Fruit fly (Drosophila melanogaster) whole organism, embryonic: Measurements from ENCODE around the gene CG10333.

Source experiments
- BtbVII ChIP-seq: fragments of 200-800 bp; sonication (Bioruptor generic); optimal IDR thresholded peaks from 3 replicates; lab custom pipeline; 2017; ENCODE audit warnings: missing biosample characterization, mild to moderate bottlenecking, missing genetic modification characterization
- CG11093 ChIP-seq: fragments of 200-800 bp; sonication (Bioruptor generic); IDR thresholded peaks from 3 replicates; pipeline ENCODE4 v1.3.6; 2022; ENCODE audit warnings: missing biosample characterization, missing genetic modification characterization
- CG11504 ChIP-seq: fragments of 200-800 bp; sonication (Bioruptor generic); optimal IDR thresholded peaks from 3 replicates; lab custom pipeline; 2019; ENCODE audit warnings: missing biosample characterization, mild to moderate bottlenecking, missing genetic modification characterization, moderate library complexity
- CG12219 ChIP-seq: fragments of 200-800 bp; sonication (Bioruptor generic); optimal IDR thresholded peaks from 3 replicates; lab custom pipeline; 2018; ENCODE audit warnings: missing biosample characterization, mild to moderate bottlenecking, missing genetic modification characterization
- CG1233 ChIP-seq: fragments of 200-800 bp; sonication (Bioruptor generic); optimal IDR thresholded peaks from 4 replicates; lab custom pipeline; 2018; ENCODE audit warnings: missing biosample characterization, mild to moderate bottlenecking, missing genetic modification characterization
- CG13624 ChIP-seq: fragments of 200-800 bp; sonication (Bioruptor generic); optimal IDR thresholded peaks from 2 replicates; lab custom pipeline; 2016; ENCODE audit warnings: missing biosample characterization, missing genetic modification characterization
- CG17361 ChIP-seq: fragments of 200-800 bp; sonication (Bioruptor generic); IDR thresholded peaks from 3 replicates; pipeline ENCODE4 v1.3.6; 2022; ENCODE audit warnings: missing biosample characterization, missing genetic modification characterization
- CG17612 ChIP-seq: fragments of 200-800 bp; sonication (Bioruptor generic); IDR thresholded peaks from 2 replicates; pipeline ENCODE4 v1.3.6; 2022; ENCODE audit warnings: missing biosample characterization, missing genetic modification characterization
- CG2202 ChIP-seq: fragments of 200-800 bp; sonication (Bioruptor generic); optimal IDR thresholded peaks from 2 replicates; lab custom pipeline; 2018; ENCODE audit warnings: missing biosample characterization, mild to moderate bottlenecking, missing genetic modification characterization
- CG2875 ChIP-seq: fragments of 200-800 bp; sonication (Bioruptor generic); optimal IDR thresholded peaks from 2 replicates; lab custom pipeline; 2017; ENCODE audit warnings: missing biosample characterization, mild to moderate bottlenecking, missing genetic modification characterization, missing genetic modification reagents
- CG2889 ChIP-seq: fragments of 200-800 bp; sonication (Bioruptor generic); IDR thresholded peaks from 3 replicates; pipeline ENCODE4 v1.3.6; 2022; ENCODE audit warnings: missing biosample characterization, missing genetic modification characterization
- CG3281 ChIP-seq: fragments of 200-800 bp; sonication (Bioruptor generic); optimal IDR thresholded peaks from 3 replicates; lab custom pipeline; 2017; ENCODE audit warnings: missing biosample characterization, mild to moderate bottlenecking, missing genetic modification characterization
- CG43689 ChIP-seq: fragments of 200-800 bp; sonication (Bioruptor generic); IDR thresholded peaks from 2 replicates; pipeline ENCODE4 v1.3.6; 2022; ENCODE audit warnings: missing biosample characterization, missing genetic modification characterization
- CG6683 ChIP-seq: fragments of 200-800 bp; sonication (Bioruptor generic); optimal IDR thresholded peaks from 2 replicates; lab custom pipeline; 2017; ENCODE audit warnings: missing biosample characterization, mild to moderate bottlenecking, missing genetic modification characterization, missing genetic modification reagents
- CG6791 ChIP-seq: fragments of 200-800 bp; sonication (Bioruptor generic); IDR thresholded peaks from 3 replicates; pipeline ENCODE4 v1.3.6; 2022; ENCODE audit warnings: missing biosample characterization, missing genetic modification characterization; ENCODE audit not compliant: partially characterized antibody
- CG7987 ChIP-seq: fragments of 200-800 bp; sonication (Bioruptor generic); optimal IDR thresholded peaks from 2 replicates; lab custom pipeline; 2018; ENCODE audit warnings: missing biosample characterization, mild to moderate bottlenecking, missing genetic modification characterization, moderate library complexity
- Camta ChIP-seq: fragments of 200-800 bp; sonication (Bioruptor generic); optimal IDR thresholded peaks from 2 replicates; lab custom pipeline; 2016; ENCODE audit warnings: missing biosample characterization, missing genetic modification characterization
- CrebB ChIP-seq: fragments of 200-800 bp; sonication (Bioruptor generic); optimal IDR thresholded peaks from 3 replicates; lab custom pipeline; 2018; ENCODE audit warnings: missing biosample characterization, mild to moderate bottlenecking, missing genetic modification characterization
- D19A ChIP-seq: fragments of 200-800 bp; optimal IDR thresholded peaks from 3 replicates; lab custom pipeline; 2019; ENCODE audit warnings: missing biosample characterization, mild to moderate bottlenecking, missing genetic modification characterization, moderate library complexity
- Dip3 ChIP-seq: fragments of 200-800 bp; sonication (Bioruptor generic); optimal IDR thresholded peaks from 3 replicates; lab custom pipeline; 2016; ENCODE audit warnings: missing biosample characterization, missing genetic modification characterization
- Dll ChIP-seq: fragments of 200-800 bp; sonication (Bioruptor generic); IDR thresholded peaks from 4 replicates; pipeline ENCODE4 v1.3.6; 2022; ENCODE audit warnings: missing biosample characterization, missing genetic modification characterization; ENCODE audit not compliant: partially characterized antibody
- Dp ChIP-seq: fragments of 200-800 bp; sonication (Bioruptor generic); optimal IDR thresholded peaks from 2 replicates; lab custom pipeline; 2018; ENCODE audit warnings: missing biosample characterization, mild to moderate bottlenecking, missing genetic modification characterization, moderate library complexity
- Eip74EF ChIP-seq, 2 experiments: fragments of 200-800 bp in 1 of 2; fragments of >200 bp in 1 of 2; sonication (Bioruptor generic) in 1 of 2; optimal IDR thresholded peaks; 2 replicates each; lab custom pipeline; 2017 to 2019; ENCODE audit warnings: missing biosample characterization in 2 of 2, missing genetic modification characterization in 2 of 2, mild to moderate bottlenecking in 1 of 2, moderate library complexity in 1 of 2
- Jarid2 ChIP-seq: fragments of 200-800 bp; sonication (Bioruptor generic); optimal IDR thresholded peaks from 3 replicates; lab custom pipeline; 2017; ENCODE audit warnings: mild to moderate bottlenecking, missing biosample characterization, missing genetic modification reagents, missing genetic modification characterization
- NC2α ChIP-seq: fragments of 200-800 bp; sonication (Bioruptor generic); optimal IDR thresholded peaks from 2 replicates; lab custom pipeline; 2016; ENCODE audit warnings: missing biosample characterization, missing genetic modification characterization
- NFAT ChIP-seq: fragments of 200-800 bp; sonication (Bioruptor generic); IDR thresholded peaks from 2 replicates; pipeline ENCODE4 v1.3.6; 2022; ENCODE audit warnings: missing biosample characterization, missing genetic modification characterization
- Ravus ChIP-seq: fragments of 200-800 bp; sonication (Bioruptor generic); IDR thresholded peaks from 2 replicates; pipeline ENCODE4 v1.3.6; 2022; ENCODE audit warnings: missing biosample characterization, missing genetic modification characterization
- Sox102F ChIP-seq: fragments of 200-800 bp; sonication (Bioruptor generic); optimal IDR thresholded peaks from 2 replicates; lab custom pipeline; 2018; ENCODE audit warnings: missing biosample characterization, mild to moderate bottlenecking, missing genetic modification characterization, moderate library complexity
- Xbp1 ChIP-seq: fragments of 200-800 bp; sonication (Bioruptor generic); optimal IDR thresholded peaks from 3 replicates; lab custom pipeline; 2016; ENCODE audit warnings: missing biosample characterization, mild to moderate bottlenecking, missing genetic modification characterization
- ab ChIP-seq: fragments of 200-800 bp; sonication (Bioruptor generic); optimal IDR thresholded peaks from 2 replicates; lab custom pipeline; 2016; ENCODE audit warnings: missing biosample characterization, missing genetic modification characterization
- al ChIP-seq: fragments of 200-800 bp; sonication (Bioruptor generic); IDR thresholded peaks from 2 replicates; pipeline ENCODE4 v1.3.6; 2022; ENCODE audit warnings: missing biosample characterization, missing genetic modification characterization
- ap ChIP-seq: fragments of 200-800 bp; sonication (Bioruptor generic); IDR thresholded peaks from 2 replicates; pipeline ENCODE4 v1.3.6; 2022; ENCODE audit warnings: missing biosample characterization, missing genetic modification characterization
- ara ChIP-seq: fragments of 200-800 bp; sonication (Bioruptor generic); IDR thresholded peaks from 2 replicates; pipeline ENCODE4 v1.3.6; 2022; ENCODE audit warnings: missing biosample characterization, missing genetic modification characterization
- bowl ChIP-seq: fragments of 200-800 bp; sonication (Bioruptor generic); IDR thresholded peaks from 2 replicates; pipeline ENCODE4 v1.3.6; 2022; ENCODE audit warnings: missing biosample characterization, missing genetic modification characterization
- chn ChIP-seq: fragments of 200-800 bp; sonication (Bioruptor generic); optimal IDR thresholded peaks from 2 replicates; lab custom pipeline; 2016; ENCODE audit warnings: missing biosample characterization, missing genetic modification characterization
- crp ChIP-seq, 2 experiments: fragments of 200-800 bp; sonication (Bioruptor generic); optimal IDR thresholded peaks; 2 replicates in 1 of 2; 3 replicates in 1 of 2; lab custom pipeline; 2017; ENCODE audit warnings: missing biosample characterization in 2 of 2, missing genetic modification characterization in 2 of 2, mild to moderate bottlenecking in 1 of 2, moderate library complexity in 1 of 2
- eyg ChIP-seq: fragments of 200-800 bp; sonication (Bioruptor generic); optimal IDR thresholded peaks from 3 replicates; lab custom pipeline; 2016; ENCODE audit warnings: missing biosample characterization, missing genetic modification characterization
- fd102C ChIP-seq: fragments of 200-800 bp; sonication (Bioruptor generic); optimal IDR thresholded peaks from 2 replicates; lab custom pipeline; 2018; ENCODE audit warnings: missing biosample characterization, mild to moderate bottlenecking, missing genetic modification characterization, moderate library complexity
- inv ChIP-seq: fragments of 200-800 bp; sonication (Bioruptor generic); IDR thresholded peaks from 2 replicates; pipeline ENCODE4 v1.3.6; 2022; ENCODE audit warnings: missing biosample characterization, missing genetic modification characterization; ENCODE audit not compliant: partially characterized antibody
- kah ChIP-seq: fragments of 200-800 bp; sonication (Bioruptor generic); optimal IDR thresholded peaks from 2 replicates; lab custom pipeline; 2018; ENCODE audit warnings: missing biosample characterization, mild to moderate bottlenecking, missing genetic modification characterization
- lmd ChIP-seq: fragments of 200-800 bp; sonication (Bioruptor generic); IDR thresholded peaks from 2 replicates; pipeline ENCODE4 v1.3.6; 2022; ENCODE audit warnings: missing biosample characterization, missing genetic modification characterization
- org-1 ChIP-seq: fragments of 200-800 bp; sonication (Bioruptor generic); optimal IDR thresholded peaks from 2 replicates; lab custom pipeline; 2017; ENCODE audit warnings: missing biosample characterization, missing genetic modification characterization
- otp ChIP-seq: fragments of 200-800 bp; sonication (Bioruptor generic); IDR thresholded peaks from 3 replicates; pipeline ENCODE4, ENCODE4 v1.3.6; 2022; ENCODE audit warnings: missing biosample characterization, missing genetic modification characterization
- pfk ChIP-seq: fragments of 200-800 bp; sonication (Bioruptor generic); optimal IDR thresholded peaks from 2 replicates; lab custom pipeline; 2018; ENCODE audit warnings: missing biosample characterization, mild to moderate bottlenecking, missing genetic modification characterization, moderate library complexity
- pum ChIP-seq: fragments of 200-800 bp; sonication (Bioruptor generic); optimal IDR thresholded peaks from 2 replicates; lab custom pipeline; 2016; ENCODE audit warnings: missing biosample characterization, missing genetic modification characterization
- sima ChIP-seq: fragments of 200-800 bp; sonication (Bioruptor generic); optimal IDR thresholded peaks from 2 replicates; lab custom pipeline; 2016; ENCODE audit warnings: missing biosample characterization, missing genetic modification characterization
- sqz ChIP-seq: fragments of 200-800 bp; sonication (Bioruptor generic); optimal IDR thresholded peaks from 3 replicates; lab custom pipeline; 2018; ENCODE audit warnings: missing biosample characterization, mild to moderate bottlenecking, missing genetic modification characterization
- stwl ChIP-seq: fragments of 200-800 bp; sonication (Bioruptor generic); optimal IDR thresholded peaks from 3 replicates; lab custom pipeline; 2018; ENCODE audit warnings: missing biosample characterization, mild to moderate bottlenecking, missing genetic modification characterization, moderate library complexity
- wdn ChIP-seq: fragments of 200-800 bp; sonication (Bioruptor generic); IDR thresholded peaks from 2 replicates; pipeline ENCODE4 v1.3.6; 2022; ENCODE audit warnings: missing biosample characterization, missing genetic modification characterization
- wek ChIP-seq: fragments of 200-800 bp; sonication (Bioruptor generic); optimal IDR thresholded peaks from 3 replicates; lab custom pipeline; 2018; ENCODE audit warnings: missing biosample characterization, mild to moderate bottlenecking, missing genetic modification characterization, moderate library complexity
- wor ChIP-seq: fragments of 200-800 bp; sonication (Bioruptor generic); IDR thresholded peaks from 2 replicates; pipeline ENCODE4 v1.3.6; 2022; ENCODE audit warnings: missing biosample characterization, missing genetic modification characterization

CG10333 gene

DNA sequence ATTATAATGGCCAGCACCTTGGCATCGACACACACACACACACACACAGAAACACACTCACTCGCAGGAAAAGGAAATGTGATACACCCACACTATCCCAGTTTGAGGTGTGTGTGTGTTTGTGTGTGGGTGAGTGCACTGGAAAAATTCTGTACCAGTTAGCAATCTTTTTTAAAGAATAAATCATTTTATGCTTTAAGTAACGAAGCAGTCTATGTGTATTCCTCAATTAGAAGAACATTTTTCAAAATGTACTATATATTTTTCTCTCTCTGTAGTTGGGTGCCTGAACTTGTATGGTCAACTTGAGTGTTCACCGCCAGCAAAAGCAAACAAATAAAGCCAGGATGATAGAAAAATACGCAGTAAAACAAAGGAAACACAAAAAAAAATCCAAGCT lies 22.0 kb upstream of the CG10333 start (continued):
- no peak for TF ChIP-seq BtbVII (GFP tag; lab: Kevin White, UChicago)
- no peak; the same call in 1 of the 2 replicates for TF ChIP-seq Ravus (GFP tag; lab: Robert Waterston, UW)
- TF ChIP-seq crp (GFP tag; optimal IDR thresholded peaks at IDR 0.05; lab: Kevin White, UChicago) = no peak
- no peak for TF ChIP-seq CrebB
- TF ChIP-seq otp = no peak
- no peak for TF ChIP-seq CG12219 (GFP tag; lab: Kevin White, UChicago)
- TF ChIP-seq inv (GFP tag; lab: Robert Waterston, UW) = no peak
- no peak for TF ChIP-seq Eip74EF (GFP tag; optimal IDR thresholded peaks at IDR 0.05; lab: Kevin White, UChicago)
- TF ChIP-seq sqz (GFP tag; lab: Kevin White, UChicago) = no peak
- TF ChIP-seq CG17361 (GFP tag; lab: Robert Waterston, UW) = 0 out of 3 replicates have a peak, but pooled peaks have one; percentile 21
- no peak for TF ChIP-seq D19A (tag; lab: Kevin White, UChicago)
- TF ChIP-seq CG2875 = no peak
- 0 out of 2 replicates have a peak, but pooled peaks have one; percentile 8 for TF ChIP-seq al (GFP tag; lab: Robert Waterston, UW)
- TF ChIP-seq ara = peak; percentile 51
- TF ChIP-seq org-1 = no peak
- TF ChIP-seq pfk (GFP tag; lab: Kevin White, UChicago) = no peak
- TF ChIP-seq stwl = no peak
- TF ChIP-seq wek (GFP tag; lab: Kevin White, UChicago) = no peak
- no peak for TF ChIP-seq sima (GFP tag; lab: Kevin White, UChicago)
- no peak for TF ChIP-seq fd102C (GFP tag; lab: Kevin White, UChicago)
- TF ChIP-seq CG6683 (GFP tag; lab: Kevin White, UChicago) = no peak
- TF ChIP-seq wor (GFP tag; lab: Robert Waterston, UW) = no peak
- TF ChIP-seq wdn = no peak
- TF ChIP-seq Dp = no peak
- no peak for TF ChIP-seq CG13624 (GFP tag; lab: Kevin White, UChicago)
- no peak for TF ChIP-seq NFAT
- TF ChIP-seq Xbp1 (GFP tag; lab: Kevin White, UChicago) = no peak
- peak; percentile 42 for TF ChIP-seq CG11504 (tag; lab: Kevin White, UChicago)
- TF ChIP-seq Jarid2 = no peak
- TF ChIP-seq Camta (GFP tag; lab: Kevin White, UChicago) = no peak
- TF ChIP-seq Sox102F (GFP tag; lab: Kevin White, UChicago) = peak; percentile 26
- no peak for TF ChIP-seq pum
- no peak for TF ChIP-seq Dip3 (GFP tag; lab: Kevin White, UChicago)
- no peak for TF ChIP-seq CG17612 (GFP tag; lab: Robert Waterston, UW)
- no peak for TF ChIP-seq CG11093
- no peak for TF ChIP-seq CG6791 (GFP tag; lab: Robert Waterston, UW)
- no peak for TF ChIP-seq CG3281
- no peak for TF ChIP-seq CG43689 (GFP tag; lab: Robert Waterston, UW)
- TF ChIP-seq lmd = no peak
- peak; percentile 4 for TF ChIP-seq CG1233 (GFP tag; lab: Kevin White, UChicago)
- no peak for TF ChIP-seq CG2889 (GFP tag; lab: Robert Waterston, UW)
- no peak for TF ChIP-seq chn (GFP tag; lab: Kevin White, UChicago)
- no peak for TF ChIP-seq ap
- no peak for TF ChIP-seq bowl (GFP tag; lab: Robert Waterston, UW)
- no peak for TF ChIP-seq ab (GFP tag; lab: Kevin White, UChicago)
- TF ChIP-seq kah = no peak
- TF ChIP-seq CG7987 (GFP tag; lab: Kevin White, UChicago) = no peak
- TF ChIP-seq eyg = no peak
- TF ChIP-seq CG2202 (tag; lab: Kevin White, UChicago) = no peak
- TF ChIP-seq NC2α (GFP tag; lab: Kevin White, UChicago) = no peak
- no peak for TF ChIP-seq Dll (GFP tag; lab: Robert Waterston, UW)
